Fruit fly (Drosophila melanogaster) whole organism, embryonic: ENCODE data around the gene eIF2Bepsilon.

Experiments used
- CG1024 ChIP-seq: fragments of 200-800 bp; sonication (Bioruptor generic); IDR thresholded peaks from 2 replicates; pipeline ENCODE4 v1.3.6; 2022; ENCODE audit warnings: missing biosample characterization, missing genetic modification characterization
- CG10654 ChIP-seq: fragments of 200-800 bp; sonication (Bioruptor generic); optimal IDR thresholded peaks from 2 replicates; lab custom pipeline; 2016; ENCODE audit warnings: missing biosample characterization, missing genetic modification characterization
- CG12236 ChIP-seq: fragments of 200-800 bp; sonication (Bioruptor generic); optimal IDR thresholded peaks from 2 replicates; lab custom pipeline; 2016; ENCODE audit warnings: missing biosample characterization, missing genetic modification characterization
- CG12769 ChIP-seq: fragments of 200-800 bp; sonication (Bioruptor generic); optimal IDR thresholded peaks from 2 replicates; lab custom pipeline; 2019; ENCODE audit warnings: missing biosample characterization, mild to moderate bottlenecking, missing genetic modification characterization, moderate library complexity
- CG13287 ChIP-seq: fragments of 200-800 bp; sonication (Bioruptor generic); IDR thresholded peaks from 2 replicates; pipeline ENCODE4 v1.3.6; 2022; ENCODE audit warnings: missing biosample characterization, missing genetic modification characterization; ENCODE audit not compliant: partially characterized antibody
- CG14014 ChIP-seq: fragments of 200-800 bp; sonication (Bioruptor generic); IDR thresholded peaks from 2 replicates; pipeline ENCODE4 v1.3.6; 2022; ENCODE audit warnings: missing biosample characterization, missing genetic modification characterization
- CG15479 ChIP-seq: fragments of 200-800 bp; sonication (Bioruptor generic); optimal IDR thresholded peaks from 3 replicates; lab custom pipeline; 2019; ENCODE audit warnings: missing biosample characterization, mild to moderate bottlenecking, missing genetic modification characterization, moderate library complexity
- CG15601 ChIP-seq: fragments of 200-800 bp; sonication (Bioruptor generic); optimal IDR thresholded peaks from 3 replicates; lab custom pipeline; 2019; ENCODE audit warnings: missing biosample characterization, mild to moderate bottlenecking, missing genetic modification characterization, moderate library complexity
- CG1602 ChIP-seq: fragments of 200-800 bp; sonication (Bioruptor generic); optimal IDR thresholded peaks from 3 replicates; lab custom pipeline; 2016; ENCODE audit warnings: missing biosample characterization, missing genetic modification characterization
- CG1647 ChIP-seq: fragments of 200-800 bp; sonication (Bioruptor generic); optimal IDR thresholded peaks from 3 replicates; lab custom pipeline; 2016; ENCODE audit warnings: missing biosample characterization, missing genetic modification characterization
- CG1792 ChIP-seq: fragments of 200-800 bp; sonication (Bioruptor generic); optimal IDR thresholded peaks from 2 replicates; lab custom pipeline; 2016; ENCODE audit warnings: missing biosample characterization, missing genetic modification characterization
- CG18476 ChIP-seq: fragments of 200-800 bp; sonication (Bioruptor generic); optimal IDR thresholded peaks from 2 replicates; lab custom pipeline; 2016; ENCODE audit warnings: missing biosample characterization, mild to moderate bottlenecking, missing genetic modification characterization
- CG18599 ChIP-seq: fragments of 200-800 bp; sonication (Bioruptor generic); optimal IDR thresholded peaks from 3 replicates; lab custom pipeline; 2017; ENCODE audit warnings: missing biosample characterization, missing genetic modification characterization, mild to moderate bottlenecking, moderate library complexity, missing genetic modification reagents
- CG2678 ChIP-seq: fragments of 200-800 bp; sonication (Bioruptor generic); optimal IDR thresholded peaks from 3 replicates; lab custom pipeline; 2019; ENCODE audit warnings: missing biosample characterization, mild to moderate bottlenecking, missing genetic modification characterization, moderate library complexity
- CG32532 ChIP-seq: fragments of 200-800 bp; sonication (Bioruptor generic); IDR thresholded peaks from 2 replicates; pipeline ENCODE4 v1.3.6; 2022; ENCODE audit warnings: missing biosample characterization, missing genetic modification characterization
- CG32767 ChIP-seq: fragments of 200-800 bp; sonication (Bioruptor generic); IDR thresholded peaks from 2 replicates; pipeline ENCODE4 v1.3.6; 2022; ENCODE audit warnings: missing biosample characterization, missing genetic modification characterization
- CG3995 ChIP-seq: fragments of 200-800 bp; sonication (Bioruptor generic); optimal IDR thresholded peaks from 3 replicates; lab custom pipeline; 2016; ENCODE audit warnings: missing biosample characterization, missing genetic modification characterization
- CG4282 ChIP-seq: fragments of 200-800 bp; sonication (Bioruptor generic); optimal IDR thresholded peaks from 2 replicates; lab custom pipeline; 2016; ENCODE audit warnings: missing biosample characterization, missing genetic modification characterization
- CG6254 ChIP-seq: fragments of 200-800 bp; sonication (Bioruptor generic); optimal IDR thresholded peaks from 3 replicates; lab custom pipeline; 2017; ENCODE audit warnings: mild to moderate bottlenecking, missing biosample characterization, missing genetic modification reagents, missing genetic modification characterization
- CG6272 ChIP-seq: fragments of 200-800 bp; sonication (Bioruptor generic); IDR thresholded peaks from 2 replicates; pipeline ENCODE4 v1.3.6; 2022; ENCODE audit warnings: missing biosample characterization, missing genetic modification characterization
- CG8359 ChIP-seq: fragments of 200-800 bp; sonication (Bioruptor generic); optimal IDR thresholded peaks from 2 replicates; lab custom pipeline; 2017; ENCODE audit warnings: missing biosample characterization, mild to moderate bottlenecking, missing genetic modification characterization, borderline replicate concordance
- CG8388 ChIP-seq: fragments of 200-800 bp; sonication (Bioruptor generic); optimal IDR thresholded peaks from 2 replicates; lab custom pipeline; 2019; ENCODE audit warnings: missing biosample characterization, mild to moderate bottlenecking, missing genetic modification characterization, moderate library complexity
- CG9215 ChIP-seq: fragments of 200-800 bp; sonication (Bioruptor generic); IDR thresholded peaks from 2 replicates; pipeline ENCODE4 v1.3.6; 2022; ENCODE audit warnings: missing biosample characterization, missing genetic modification characterization
- Dad ChIP-seq: fragments of 200-800 bp; sonication (Bioruptor generic); optimal IDR thresholded peaks from 3 replicates; lab custom pipeline; 2016; ENCODE audit warnings: missing biosample characterization, missing genetic modification characterization
- Dip2 ChIP-seq: fragments of 200-800 bp; sonication (Bioruptor generic); IDR thresholded peaks from 2 replicates; pipeline ENCODE4 v1.3.6; 2022; ENCODE audit warnings: missing biosample characterization, missing genetic modification characterization
- Hey ChIP-seq: fragments of 200-800 bp; sonication (Bioruptor generic); optimal IDR thresholded peaks from 3 replicates; lab custom pipeline; 2018; ENCODE audit warnings: missing biosample characterization, mild to moderate bottlenecking, missing genetic modification characterization
- Lim3 ChIP-seq: fragments of 200-800 bp; sonication (Bioruptor generic); IDR thresholded peaks from 2 replicates; pipeline ENCODE4 v1.3.6; 2022; ENCODE audit warnings: missing biosample characterization, missing genetic modification characterization
- Lpt ChIP-seq: fragments of >200 bp; optimal IDR thresholded peaks from 2 replicates; lab custom pipeline; 2018; ENCODE audit warnings: missing biosample characterization, missing genetic modification characterization
- Mes4 ChIP-seq: fragments of 200-800 bp; sonication (Bioruptor generic); optimal IDR thresholded peaks from 2 replicates; lab custom pipeline; 2016; ENCODE audit warnings: missing biosample characterization, missing genetic modification characterization
- Mrtf ChIP-seq: fragments of 200-800 bp; sonication (Bioruptor generic); IDR thresholded peaks from 3 replicates; pipeline ENCODE4 v1.3.6; 2022; ENCODE audit warnings: missing biosample characterization, missing genetic modification characterization
- Nf-YB ChIP-seq: fragments of 200-800 bp; sonication (Bioruptor generic); optimal IDR thresholded peaks from 3 replicates; lab custom pipeline; 2019; ENCODE audit warnings: missing biosample characterization, mild to moderate bottlenecking, missing genetic modification characterization, moderate library complexity
- Sry-δ ChIP-seq: fragments of 200-800 bp; sonication (Bioruptor generic); optimal IDR thresholded peaks from 2 replicates; lab custom pipeline; 2016; ENCODE audit warnings: missing biosample characterization, missing genetic modification characterization
- Usf ChIP-seq: fragments of 200-800 bp; sonication (Bioruptor generic); optimal IDR thresholded peaks from 2 replicates; lab custom pipeline; 2017; ENCODE audit warnings: missing genotype, missing biosample characterization, missing genetic modification characterization
- br ChIP-seq: fragments of >200 bp; optimal IDR thresholded peaks from 2 replicates; lab custom pipeline; 2017
- chif ChIP-seq, 2 experiments: fragments of 200-800 bp; sonication (Bioruptor generic); optimal IDR thresholded peaks; 3 replicates each; lab custom pipeline; 2016; ENCODE audit warnings: missing biosample characterization in 2 of 2, missing genetic modification characterization in 2 of 2
- chm ChIP-seq: fragments of 200-800 bp; sonication (Bioruptor generic); IDR thresholded peaks from 2 replicates; pipeline ENCODE4 v1.3.6; 2022; ENCODE audit warnings: missing biosample characterization, missing genetic modification characterization
- crp ChIP-seq, 2 experiments: fragments of 200-800 bp; sonication (Bioruptor generic); optimal IDR thresholded peaks; 2 replicates in 1 of 2; 3 replicates in 1 of 2; lab custom pipeline; 2017; ENCODE audit warnings: missing biosample characterization in 2 of 2, missing genetic modification characterization in 2 of 2, mild to moderate bottlenecking in 1 of 2, moderate library complexity in 1 of 2
- da ChIP-seq: fragments of 200-800 bp; sonication (Bioruptor generic); optimal IDR thresholded peaks from 2 replicates; lab custom pipeline; 2016; ENCODE audit warnings: missing biosample characterization, missing genetic modification characterization
- eve ChIP-seq, 2 experiments: fragments of >200 bp; optimal IDR thresholded peaks; 2 replicates each; lab custom pipeline; 2017; ENCODE audit warnings: missing biosample characterization in 2 of 2, missing genetic modification characterization in 2 of 2
- gro ChIP-seq: fragments of 200-800 bp; sonication (Bioruptor generic); optimal IDR thresholded peaks from 2 replicates; lab custom pipeline; 2016; ENCODE audit warnings: missing biosample characterization, missing genetic modification characterization
- gsb-n ChIP-seq: fragments of 200-800 bp; sonication (Bioruptor generic); optimal IDR thresholded peaks from 3 replicates; lab custom pipeline; 2018; ENCODE audit warnings: missing biosample characterization, mild to moderate bottlenecking, missing genetic modification characterization
- h ChIP-seq: fragments of >200 bp; optimal IDR thresholded peaks from 2 replicates; lab custom pipeline; 2017
- kah ChIP-seq: fragments of 200-800 bp; sonication (Bioruptor generic); optimal IDR thresholded peaks from 2 replicates; lab custom pipeline; 2018; ENCODE audit warnings: missing biosample characterization, mild to moderate bottlenecking, missing genetic modification characterization
- nerfin-1 ChIP-seq: fragments of 200-800 bp; sonication (Bioruptor generic); optimal IDR thresholded peaks from 3 replicates; lab custom pipeline; 2019; ENCODE audit warnings: missing biosample characterization, mild to moderate bottlenecking, missing genetic modification characterization, moderate library complexity
- nom ChIP-seq: fragments of 200-800 bp; sonication (Bioruptor generic); optimal IDR thresholded peaks from 2 replicates; lab custom pipeline; 2017; ENCODE audit warnings: missing biosample characterization, missing genetic modification characterization, mild to moderate bottlenecking, moderate library complexity, missing genetic modification reagents
- onecut ChIP-seq: fragments of 200-800 bp; sonication (Bioruptor generic); IDR thresholded peaks from 2 replicates; pipeline ENCODE4 v1.3.6; 2022; ENCODE audit warnings: missing biosample characterization, missing genetic modification characterization
- peb ChIP-seq: fragments of 200-800 bp; sonication (Bioruptor generic); IDR thresholded peaks from 2 replicates; pipeline ENCODE4 v1.3.6; 2022; ENCODE audit warnings: missing biosample characterization, missing genetic modification characterization
- stwl ChIP-seq: fragments of 200-800 bp; sonication (Bioruptor generic); optimal IDR thresholded peaks from 3 replicates; lab custom pipeline; 2018; ENCODE audit warnings: missing biosample characterization, mild to moderate bottlenecking, missing genetic modification characterization, moderate library complexity
- vvl ChIP-seq: fragments of 200-800 bp; sonication (Bioruptor generic); IDR thresholded peaks from 2 replicates; pipeline ENCODE4 v1.3.6; 2022; ENCODE audit warnings: missing biosample characterization, missing genetic modification characterization
- wor ChIP-seq: fragments of 200-800 bp; sonication (Bioruptor generic); IDR thresholded peaks from 2 replicates; pipeline ENCODE4 v1.3.6; 2022; ENCODE audit warnings: missing biosample characterization, missing genetic modification characterization
- zen2 ChIP-seq: fragments of 200-800 bp; sonication (Bioruptor generic); IDR thresholded peaks from 3 replicates; pipeline ENCODE4 v1.3.6; 2022; ENCODE audit warnings: missing biosample characterization, missing genetic modification characterization; ENCODE audit not compliant: partially characterized antibody

eIF2Bepsilon gene

DNA sequence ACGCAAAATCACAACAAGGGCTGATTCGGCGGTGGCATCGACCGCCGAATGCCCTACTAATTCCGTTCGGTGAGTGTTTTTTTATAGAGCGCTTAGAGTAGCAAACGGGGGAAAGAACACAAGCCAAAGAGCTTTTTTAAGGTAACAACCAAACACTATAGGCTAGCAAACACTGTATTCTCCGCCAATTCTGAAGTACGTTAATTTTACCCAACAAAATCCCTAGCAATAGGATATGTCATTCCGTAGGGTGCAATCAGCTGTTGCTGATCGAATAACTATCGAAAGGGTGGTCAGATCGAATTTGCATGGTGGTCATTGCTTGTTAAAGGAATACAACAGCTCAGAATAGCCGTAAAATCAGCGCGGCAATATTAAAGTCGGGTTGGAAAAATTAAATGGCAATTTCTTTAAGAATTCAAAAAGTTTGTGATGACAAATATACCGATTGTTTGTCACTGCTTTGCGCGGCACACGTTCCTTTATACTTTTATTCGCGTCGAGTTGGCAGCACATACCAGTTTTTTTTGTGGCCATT, 14.9 kb downstream of the eIF2Bepsilon start, which contains the start of gene mip130 (continued):
- TF ChIP-seq Mes4 (no peak), CG13287 (GFP tag; lab: Robert Waterston, UW) (peak; percentile 81), CG9215 (GFP tag; lab: Robert Waterston, UW) (0 out of 2 replicates have a peak, but pooled peaks have one; percentile 32), CG6254 (GFP tag; lab: Kevin White, UChicago) (no peak), CG12769 (tag; lab: Kevin White, UChicago) (no peak), da (GFP tag; lab: Kevin White, UChicago) (no peak), wor (GFP tag; lab: Robert Waterston, UW) (no peak), CG8388 (GFP tag; lab: Kevin White, UChicago) (peak; percentile 27), Usf (peak; percentile 26), Lpt (GFP tag; lab: Kevin White, UChicago) (no peak), CG6272 (no peak), nom (GFP tag; lab: Kevin White, UChicago) (peak; percentile 56), Nf-YB (GFP tag; lab: Kevin White, UChicago) (no peak), h (no peak), chif (GFP tag; optimal IDR thresholded peaks at IDR 0.05; lab: Kevin White, UChicago) (peak in 1 of 2 experiments; percentile 4), onecut (GFP tag; lab: Robert Waterston, UW) (no peak), peb (GFP tag; lab: Robert Waterston, UW) (peak; percentile 30; the same call in 1 of the 2 replicates), CG3995 (GFP tag; lab: Kevin White, UChicago) (peak; percentile 98), CG1602 (GFP tag; lab: Kevin White, UChicago) (peak; percentile 24), CG18476 (GFP tag; lab: Kevin White, UChicago) (peak; percentile 12), CG32767 (GFP tag; lab: Robert Waterston, UW) (0 out of 2 replicates have a peak, but pooled peaks have one; percentile 36), CG2678 (tag; lab: Kevin White, UChicago) (peak; percentile 62), CG15601 (no peak), gsb-n (tag; lab: Kevin White, UChicago) (peak; percentile 25), eve (GFP tag; optimal IDR thresholded peaks at IDR 0.05; lab: Kevin White, UChicago) (no peak), CG1647 (GFP tag; lab: Kevin White, UChicago) (peak; percentile 5), CG8359 (no peak), Dad (GFP tag; lab: Kevin White, UChicago) (no peak), Lim3 (GFP tag; lab: Robert Waterston, UW) (no peak), CG4282 (GFP tag; lab: Kevin White, UChicago) (no peak), vvl (GFP tag; lab: Robert Waterston, UW) (peak; percentile 19), Dip2 (GFP tag; lab: Robert Waterston, UW) (no peak), zen2 (GFP tag; lab: Robert Waterston, UW) (peak; percentile 61; the same call in 1 of the 3 replicates), gro (GFP tag; lab: Kevin White, UChicago) (no peak), CG1024 (0 out of 2 replicates have a peak, but pooled peaks have one; percentile 36), CG32532 (GFP tag; lab: Robert Waterston, UW) (peak; percentile 33; the same call in 1 of the 2 replicates), Mrtf (no peak), CG18599 (GFP tag; lab: Kevin White, UChicago) (peak; percentile 54), CG14014 (peak; percentile 69), CG15479 (GFP tag; lab: Kevin White, UChicago) (no peak), br (no peak), stwl (tag; lab: Kevin White, UChicago) (peak; percentile 42), CG12236 (no peak), kah (no peak), nerfin-1 (tag; lab: Kevin White, UChicago) (no peak), Sry-δ (GFP tag; lab: Kevin White, UChicago) (peak; percentile 89), CG10654 (peak; percentile 9), Hey (tag; lab: Kevin White, UChicago) (no peak), crp (GFP tag; optimal IDR thresholded peaks at IDR 0.05; lab: Kevin White, UChicago) (peak; percentile 35 to 85), CG1792 (GFP tag; lab: Kevin White, UChicago) (no peak), chm (GFP tag; lab: Robert Waterston, UW) (no peak)
